Worm (Caenorhabditis elegans): ENCODE data around the gene nsph-4.2.

- TF ChIP-seq med-1 (GFP tag; optimal IDR thresholded peaks at IDR 0.05; ENCODE audit: insufficient read depth) (no peak), flt-1 (GFP tag; IDR thresholded peaks at IDR 0.05) (no peak)
These were observed 5.6 kb downstream of the nsph-4.2 start, which contains the start of gene Y59E9AL.8 for ce11 chrIV:5224238-5224637.

All from whole organism, midembryonic.